Worm (Caenorhabditis elegans) whole organism, L4 larva: ENCODE results near the gene rhgf-1.

Source experiments
- aly-2 ChIP-seq: sonication (generic microtip); optimal IDR thresholded peaks from 2 replicates; lab custom pipeline; 2018; ENCODE audit warnings: missing biosample characterization, missing genetic modification characterization
- ceh-20 ChIP-seq: fragments of 200-800 bp; sonication (Bioruptor generic); IDR thresholded peaks from 2 replicates; pipeline ENCODE4 v1.3.6; 2022; ENCODE audit warnings: missing genetic modification reagents, missing genetic modification characterization, missing compliant biosample characterization
- dve-1 ChIP-seq: sonication (generic microtip); optimal IDR thresholded peaks from 2 replicates; lab custom pipeline; 2017; ENCODE audit warnings: antibody characterized with exemption, mild to moderate bottlenecking, missing genetic modification characterization, missing compliant biosample characterization; ENCODE audit not compliant: insufficient read depth
- lin-29 ChIP-seq: fragments of 200-800 bp; sonication (Bioruptor generic); IDR thresholded peaks from 2 replicates; pipeline ENCODE4 v1.3.6; 2022; ENCODE audit warnings: missing genetic modification reagents, missing genetic modification characterization, missing compliant biosample characterization
- mdl-1 ChIP-seq, 2 experiments: fragments of 150-350 bp in 1 of 2; sonication (generic microtip) in 1 of 2; optimal IDR thresholded peaks; 2 replicates each; lab custom pipeline; 2014 to 2017; ENCODE audit warnings: missing biosample characterization in 2 of 2, missing genetic modification characterization in 2 of 2
- nhr-28 ChIP-seq: fragments of 150-350 bp; optimal IDR thresholded peaks from 2 replicates; lab custom pipeline; 2014; ENCODE audit warnings: missing biosample characterization, missing genetic modification characterization
- nhr-42 ChIP-seq: fragments of 200-800 bp; sonication (Bioruptor generic); IDR thresholded peaks from 2 replicates; pipeline ENCODE4 v1.3.6; 2022; ENCODE audit warnings: missing genetic modification characterization, missing compliant biosample characterization
- nhr-6 ChIP-seq: fragments of 150-350 bp; optimal IDR thresholded peaks from 2 replicates; lab custom pipeline; 2014; ENCODE audit warnings: missing biosample characterization, missing genetic modification characterization
- zag-1 ChIP-seq: fragments of 150-350 bp; optimal IDR thresholded peaks from 2 replicates; lab custom pipeline; 2014; ENCODE audit warnings: missing biosample characterization, missing genetic modification characterization

DNA sequence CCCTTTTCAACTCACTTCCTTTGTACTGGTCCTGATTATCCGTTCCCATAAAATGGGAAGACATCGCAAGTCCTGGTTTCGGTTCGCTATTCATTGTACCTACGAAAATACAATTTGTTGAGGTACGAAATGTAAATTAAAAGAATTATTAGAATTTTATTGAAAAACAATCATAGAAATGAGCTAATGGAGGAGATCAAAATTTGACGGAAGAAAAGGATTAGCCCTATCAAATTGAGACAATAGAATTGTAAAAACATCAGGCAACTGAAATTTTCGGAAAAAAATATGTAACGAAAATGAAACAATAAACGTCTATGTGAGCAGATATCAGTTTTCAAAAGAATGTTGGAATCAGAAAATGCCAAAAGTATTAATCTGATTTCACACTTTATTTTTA is 10.3 kb upstream of the rhgf-1 start, which contains the start of gene mbr-1:
- no peak for TF ChIP-seq nhr-28 (tag; lab: Kevin White, UChicago)
- TF ChIP-seq mdl-1 (tag; optimal IDR thresholded peaks at IDR 0.05; lab: Kevin White, UChicago): no peak
- no peak for TF ChIP-seq zag-1 (tag; lab: Kevin White, UChicago)
- TF ChIP-seq lin-29 (GFP tag; lab: Robert Waterston, UW): no peak
- no peak for TF ChIP-seq aly-2 (tag; lab: Kevin White, UChicago)
- no peak for TF ChIP-seq nhr-42 (GFP tag; lab: Robert Waterston, UW)
- no peak for TF ChIP-seq dve-1 (tag; lab: Kevin White, UChicago)
- TF ChIP-seq nhr-6 (tag; lab: Kevin White, UChicago): no peak
- no peak for TF ChIP-seq ceh-20 (GFP tag; lab: Robert Waterston, UW)
